4 fruit fly cellular contexts compared by ENCODE assay signal in the genomic region with DNA sequence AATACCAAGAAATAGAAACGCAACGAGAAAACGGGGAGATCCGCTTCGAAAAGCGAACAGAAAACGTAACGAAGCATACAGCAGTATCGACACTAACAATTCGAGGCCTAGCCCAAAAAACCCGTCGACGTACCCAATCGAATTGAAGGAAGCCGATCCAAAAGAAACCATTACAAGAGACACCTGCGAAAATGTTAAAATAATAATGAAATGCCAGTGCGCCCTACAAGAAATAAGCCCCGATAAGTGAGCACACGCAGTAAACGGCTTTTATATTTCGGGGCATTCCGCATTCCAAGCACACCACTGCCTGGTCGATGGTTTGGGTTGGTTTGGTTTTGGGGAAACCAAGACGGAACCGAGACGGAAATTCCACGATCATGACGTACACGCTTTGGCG.
TF ChIP-seq lines count a peak whose summit lies in the region.

No protein-coding gene starts in this region.

- TF ChIP-seq CTCF in whole organism, embryonic (GFP tag; optimal IDR thresholded peaks at IDR 0.05; lab: Kevin White, UChicago), result no peak

TF ChIP-seq in whole organism, adult, 20 proteins besides CTCF, POLR2A, EP300 and RAD21:
- no peak for TF ChIP-seq CG12768 (GFP tag; optimal IDR thresholded peaks at IDR 0.05; lab: Kevin White, UChicago)
- TF ChIP-seq tj (GFP tag; optimal IDR thresholded peaks at IDR 0.05; lab: Kevin White, UChicago), result peak; percentile 23
- no peak for TF ChIP-seq CG1620 (GFP tag; optimal IDR thresholded peaks at IDR 0.05; lab: Kevin White, UChicago)
TF ChIP-seq in whole organism, adult: peak in this region for 1.

TF ChIP-seq in whole organism, embryonic, 481 proteins besides CTCF, POLR2A, EP300 and RAD21 (continues in another document):
- TF ChIP-seq Eip74EF (GFP tag; optimal IDR thresholded peaks at IDR 0.05; lab: Kevin White, UChicago) (peak in 1 of 2 experiments; percentile 44), p53 (GFP tag; optimal IDR thresholded peaks at IDR 0.05; lab: Kevin White, UChicago) (no peak), sim (GFP tag; IDR thresholded peaks at IDR 0.05; lab: Robert Waterston, UW) (no peak), unpg (GFP tag; optimal IDR thresholded peaks at IDR 0.05; lab: Kevin White, UChicago) (no peak), mirr (GFP tag; optimal IDR thresholded peaks at IDR 0.05; lab: Kevin White, UChicago) (peak; percentile 25), CG18476 (GFP tag; optimal IDR thresholded peaks at IDR 0.05; lab: Kevin White, UChicago) (no peak), Atf6 (GFP tag; IDR thresholded peaks at IDR 0.05; lab: Robert Waterston, UW) (peak; percentile 43; the same call in 1 of the 2 replicates), CG10431 (GFP tag; optimal IDR thresholded peaks at IDR 0.05; lab: Kevin White, UChicago) (no peak), BtbVII (GFP tag; optimal IDR thresholded peaks at IDR 0.05; lab: Kevin White, UChicago) (peak; percentile 12), Sry-δ (GFP tag; optimal IDR thresholded peaks at IDR 0.05; lab: Kevin White, UChicago) (no peak), TFAM (GFP tag; optimal IDR thresholded peaks at IDR 0.05; lab: Kevin White, UChicago) (no peak), zfh2 (GFP tag; optimal IDR thresholded peaks at IDR 0.05; lab: Kevin White, UChicago) (no peak), chinmo (GFP tag; IDR thresholded peaks at IDR 0.05; lab: Robert Waterston, UW; ENCODE audit: partially characterized antibody) (0 out of 4 replicates have a peak, but pooled peaks have one; percentile 50), Aef1 (GFP tag; IDR thresholded peaks at IDR 0.05; lab: Robert Waterston, UW) (no peak), ind (GFP tag; optimal IDR thresholded peaks at IDR 0.05; lab: Kevin White, UChicago) (no peak), CG9876 (GFP tag; optimal IDR thresholded peaks at IDR 0.05; lab: Kevin White, UChicago) (no peak), CG8089 (GFP tag; optimal IDR thresholded peaks at IDR 0.05; lab: Kevin White, UChicago) (no peak), CG4854 (GFP tag; optimal IDR thresholded peaks at IDR 0.05; lab: Kevin White, UChicago) (no peak), CG9437 (GFP tag; optimal IDR thresholded peaks at IDR 0.05; lab: Kevin White, UChicago) (peak; percentile 26), Side (GFP tag; optimal IDR thresholded peaks at IDR 0.05; lab: Kevin White, UChicago) (no peak), CG14441 (GFP tag; IDR thresholded peaks at IDR 0.05; lab: Robert Waterston, UW) (peak; percentile 17; the same call in 1 of the 2 replicates), CG8290 (GFP tag; optimal IDR thresholded peaks at IDR 0.05; lab: Kevin White, UChicago) (no peak), CG8290 (tag; optimal IDR thresholded peaks at IDR 0.05; lab: Kevin White, UChicago) (peak in 1 of 2 experiments; percentile 29), sd (tag; optimal IDR thresholded peaks at IDR 0.05; lab: Kevin White, UChicago) (peak; percentile 99), CG6654 (GFP tag; optimal IDR thresholded peaks at IDR 0.05; lab: Kevin White, UChicago) (no peak), Mad (GFP tag; optimal IDR thresholded peaks at IDR 0.05; lab: Kevin White, UChicago) (no peak), lab (GFP tag; optimal IDR thresholded peaks at IDR 0.05; lab: Kevin White, UChicago) (peak; percentile 12)

TF ChIP-seq in whole organism, prepupa, 60 proteins besides CTCF, POLR2A, EP300 and RAD21:
- TF ChIP-seq Eip78C (GFP tag; lab: Kevin White, UChicago) (peak; percentile 40), CG3919 (GFP tag; optimal IDR thresholded peaks at IDR 0.05; lab: Kevin White, UChicago) (no peak), Hr38 (GFP tag; optimal IDR thresholded peaks at IDR 0.05; lab: Kevin White, UChicago) (no peak), eg (GFP tag; IDR thresholded peaks at IDR 0.05; lab: Robert Waterston, UW) (no peak)

TF ChIP-seq in whole organism, wandering third instar larva, 38 proteins besides CTCF, POLR2A, EP300 and RAD21:
- TF ChIP-seq Rel (GFP tag; optimal IDR thresholded peaks at IDR 0.05; lab: Kevin White, UChicago) (no peak), Rel (tag; optimal IDR thresholded peaks at IDR 0.05; lab: Kevin White, UChicago) (peak; percentile 64), rgr (GFP tag; optimal IDR thresholded peaks at IDR 0.05; lab: Kevin White, UChicago) (no peak)
